Fruit fly (Drosophila melanogaster) S2 (cell line): ENCODE measurements around the gene CG12818.

Source experiments
- CG8478 ChIP-seq: fragments of >200 bp; optimal IDR thresholded peaks from 2 replicates; lab custom pipeline; 2018
- CTCF ChIP-seq, 2 experiments: fragments of >200 bp; optimal IDR thresholded peaks; 2 replicates each; lab custom pipeline; 2018

DNA sequence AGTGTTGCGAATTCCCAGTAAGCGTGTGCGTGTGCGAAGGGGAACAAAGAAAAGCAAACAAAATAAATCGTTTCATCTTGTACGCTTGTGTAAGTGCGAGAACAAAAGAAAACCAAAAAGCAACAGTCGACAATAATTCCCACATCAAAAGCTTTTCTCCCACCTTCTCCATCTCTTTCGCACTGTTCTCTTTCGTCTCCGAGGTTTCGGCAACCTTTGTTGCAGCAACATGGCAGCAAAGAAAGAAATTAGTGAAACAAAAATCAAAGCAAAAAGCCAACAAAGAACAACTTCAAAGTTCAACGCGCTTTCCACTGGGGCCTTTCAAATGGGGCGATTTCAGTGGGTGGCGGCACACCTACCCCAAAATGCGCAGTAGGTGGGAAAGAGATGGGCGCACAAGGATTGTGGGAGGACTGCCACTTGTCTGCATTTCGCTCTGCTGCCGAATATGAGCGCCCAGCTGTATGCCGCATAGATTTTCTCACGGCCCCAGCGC lies 20.6 kb downstream of the CG12818 start:
- TF ChIP-seq CG8478 (no peak), CTCF (optimal IDR thresholded peaks at IDR 0.05; lab: Kevin White, UChicago) (no peak)
